Fruit fly (Drosophila melanogaster): ENCODE measurements around the gene Nup35.

The Nup35 gene

dm6 chrX:18684504-18684903 lies 36.5 kb downstream of the Nup35 start:
- TF ChIP-seq CG17801 (GFP tag; optimal IDR thresholded peaks at IDR 0.05; ENCODE audit: partially characterized antibody): no peak

dm6 chrX:18684928-18685327 lies 36.9 kb downstream of the Nup35 start:
- no peak for TF ChIP-seq CG17801 (GFP tag; optimal IDR thresholded peaks at IDR 0.05; ENCODE audit: partially characterized antibody)

dm6 chrX:18685726-18686125 lies 37.7 kb downstream of the Nup35 start, which contains the start of gene phtm:
TSS of gene phtm (plus strand) at chrX:18685766.
- no peak for TF ChIP-seq CG17801 (GFP tag; optimal IDR thresholded peaks at IDR 0.05; ENCODE audit: partially characterized antibody)

- TF ChIP-seq CG17801 (GFP tag; optimal IDR thresholded peaks at IDR 0.05; ENCODE audit: partially characterized antibody): no peak
These were observed 45.0 kb downstream of the Nup35 start, which contains the start of gene Cyp18a1 for dm6 chrX:18692948-18693502. TSS of gene Cyp18a1 (minus strand) at chrX:18693042.

dm6 chrX:18695603-18696002 lies 47.6 kb downstream of the Nup35 start:
- no peak for TF ChIP-seq CG17801 (GFP tag; optimal IDR thresholded peaks at IDR 0.05; ENCODE audit: partially characterized antibody)

All from ovary, adult (tissue).